Worm (Caenorhabditis elegans) whole organism, late embryonic: Measurements from ENCODE around the gene chil-24.

Experiments
- ceh-48 ChIP-seq: sonication (generic microtip); optimal IDR thresholded peaks from 2 replicates; lab custom pipeline; 2016; ENCODE audit warnings: missing genetic modification characterization, inconsistent platforms, missing compliant biosample characterization
- unc-55 ChIP-seq: sonication (generic microtip); optimal IDR thresholded peaks from 2 replicates; lab custom pipeline; 2017; ENCODE audit warnings: missing biosample characterization, missing genetic modification reagents, missing genetic modification characterization

ce11 chrII:3091268-3091667 lies 37.7 kb upstream of the chil-24 start, which contains the start of gene srg-21:
- TF ChIP-seq ceh-48 (tag; lab: Kevin White, UChicago) (no peak), unc-55 (GFP tag; lab: Kevin White, UChicago) (no peak)
